Worm (Caenorhabditis elegans): Measurements from ENCODE around the gene lag-1.

DNA sequence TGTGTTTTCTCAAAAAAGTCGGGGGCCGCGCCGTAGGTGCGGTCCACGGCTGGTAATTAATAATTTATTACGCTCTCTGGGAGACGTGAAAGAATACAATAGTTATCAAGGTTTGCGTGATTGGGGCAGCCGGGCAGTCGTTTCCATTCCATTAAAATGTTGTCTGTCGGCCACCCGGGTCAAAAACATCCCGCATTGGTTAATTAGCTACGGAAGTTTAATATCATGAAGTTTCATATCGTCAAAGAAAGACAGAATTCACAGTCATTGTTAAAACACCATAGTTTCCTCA lies 946 bp upstream of the lag-1 start:
- TF ChIP-seq W03F9.2 (tag; optimal IDR thresholded peaks at IDR 0.05), result no peak
- TF ChIP-seq him-1 (tag; optimal IDR thresholded peaks at IDR 0.05), result no peak
- TF ChIP-seq dao-5 (tag; optimal IDR thresholded peaks at IDR 0.05), result no peak
